Worm (Caenorhabditis elegans) whole organism, L4 larva: ENCODE results near the gene fsn-1.
A peak's percentile ranks its signal among the peaks of the same experiment; 100 is the strongest.

ENCODE experiments used
- F26F4.8 ChIP-seq: fragments of 200-800 bp; sonication (Bioruptor generic); conservative IDR thresholded peaks from 2 replicates; pipeline ENCODE4 v1.3.6; 2022; ENCODE audit warnings: missing genetic modification characterization, missing compliant biosample characterization
- F37D6.2 ChIP-seq: sonication (generic microtip); optimal IDR thresholded peaks from 2 replicates; lab custom pipeline; 2016; ENCODE audit warnings: mild to moderate bottlenecking, missing genetic modification characterization, missing compliant biosample characterization
- F44E2.7 ChIP-seq: fragments of 200-800 bp; sonication (Bioruptor generic); IDR thresholded peaks from 2 replicates; pipeline ENCODE4 v2.1.2; 2022; ENCODE audit warnings: missing genetic modification characterization, missing compliant biosample characterization
- F49E8.2 ChIP-seq: sonication (generic microtip); optimal IDR thresholded peaks from 2 replicates; lab custom pipeline; 2016; ENCODE audit warnings: missing compliant biosample characterization, mild to moderate bottlenecking, missing genetic modification characterization, borderline replicate concordance
- T20F7.1 ChIP-seq: fragments of 200-800 bp; sonication (Bioruptor generic); optimal IDR thresholded peaks from 2 replicates; lab custom pipeline; 2018; ENCODE audit warnings: mild to moderate bottlenecking, missing genetic modification characterization, missing compliant biosample characterization
- Y105C5A.15 ChIP-seq: fragments of 200-800 bp; sonication (Bioruptor generic); IDR thresholded peaks from 2 replicates; pipeline ENCODE4 v1.3.6; 2022; ENCODE audit warnings: missing genetic modification characterization, missing compliant biosample characterization
- Y48G9A.11 ChIP-seq: fragments of 200-800 bp; sonication (Bioruptor generic); IDR thresholded peaks from 2 replicates; pipeline ENCODE4 v1.3.6; 2022; ENCODE audit warnings: missing genetic modification reagents, missing genetic modification characterization, missing compliant biosample characterization
- Y5F2A.4 ChIP-seq: fragments of 200-800 bp; sonication (Bioruptor generic); optimal IDR thresholded peaks from 2 replicates; lab custom pipeline; 2018; ENCODE audit warnings: mild to moderate bottlenecking, missing genetic modification characterization, missing compliant biosample characterization
- ZK337.2 ChIP-seq: fragments of 200-800 bp; sonication (Bioruptor generic); IDR thresholded peaks from 2 replicates; pipeline ENCODE4 v1.3.6; 2022; ENCODE audit warnings: missing genetic modification reagents, missing genetic modification characterization, missing compliant biosample characterization
- ZK546.5 ChIP-seq, 2 experiments: sonication (generic microtip); optimal IDR thresholded peaks; 2 replicates each; lab custom pipeline; 2017; ENCODE audit warnings: missing biosample characterization in 2 of 2, missing genetic modification characterization in 2 of 2
- aly-2 ChIP-seq: sonication (generic microtip); optimal IDR thresholded peaks from 2 replicates; lab custom pipeline; 2018; ENCODE audit warnings: missing biosample characterization, missing genetic modification characterization
- ama-1 ChIP-seq: fragments of 150-350 bp; optimal IDR thresholded peaks from 2 replicates; lab custom pipeline; 2014; ENCODE audit warnings: inconsistent platforms, mixed read lengths
- ceh-62 ChIP-seq: sonication (generic microtip); optimal IDR thresholded peaks from 2 replicates; lab custom pipeline; 2017; ENCODE audit warnings: missing biosample characterization, missing genetic modification characterization
- ces-1 ChIP-seq: fragments of 150-350 bp; sonication (generic microtip); optimal IDR thresholded peaks from 4 replicates; lab custom pipeline; 2014; ENCODE audit warnings: missing biosample characterization, missing genetic modification reagents, missing genetic modification characterization
- daf-12 ChIP-seq: fragments of 150-350 bp; optimal IDR thresholded peaks from 2 replicates; lab custom pipeline; 2014; ENCODE audit warnings: missing biosample characterization, missing genetic modification reagents, missing genetic modification characterization
- daf-19 ChIP-seq: fragments of 200-800 bp; sonication (Bioruptor generic); conservative IDR thresholded peaks from 2 replicates; pipeline ENCODE4 v1.3.6; 2022; ENCODE audit warnings: missing genetic modification characterization, missing compliant biosample characterization
- daf-8 ChIP-seq: fragments of 200-800 bp; sonication (Bioruptor generic); IDR thresholded peaks from 2 replicates; pipeline ENCODE4 v1.3.6; 2022; ENCODE audit warnings: missing genetic modification characterization, missing compliant biosample characterization
- dmd-8 ChIP-seq: fragments of 200-800 bp; sonication (Bioruptor generic); IDR thresholded peaks from 2 replicates; pipeline ENCODE4 v1.3.6; 2022; ENCODE audit warnings: missing genetic modification characterization, missing compliant biosample characterization
- dpl-1 ChIP-seq: fragments of 150-350 bp; optimal IDR thresholded peaks from 2 replicates; lab custom pipeline; 2014; ENCODE audit warnings: missing biosample characterization, missing genetic modification reagents, missing genetic modification characterization
- duxl-1 ChIP-seq: sonication (generic microtip); optimal IDR thresholded peaks from 2 replicates; lab custom pipeline; 2016; ENCODE audit warnings: mild to moderate bottlenecking, missing genetic modification characterization, moderate library complexity, missing compliant biosample characterization; ENCODE audit not compliant: poor library complexity
- egl-27 ChIP-seq: sonication (generic microtip); optimal IDR thresholded peaks from 3 replicates; lab custom pipeline; 2017; ENCODE audit warnings: missing biosample characterization, missing genetic modification reagents, missing genetic modification characterization
- fkh-10 ChIP-seq: fragments of 150-350 bp; optimal IDR thresholded peaks from 2 replicates; lab custom pipeline; 2014; ENCODE audit warnings: missing biosample characterization, missing genetic modification reagents, missing genetic modification characterization
- fos-1 ChIP-seq: fragments of 150-350 bp; optimal IDR thresholded peaks from 2 replicates; lab custom pipeline; 2014; ENCODE audit warnings: missing biosample characterization, missing genetic modification characterization
- gei-8 ChIP-seq: fragments of 200-800 bp; sonication (Bioruptor generic); optimal IDR thresholded peaks from 2 replicates; lab custom pipeline; 2018; ENCODE audit warnings: mild to moderate bottlenecking, missing genetic modification characterization, missing compliant biosample characterization
- hmg-1.1 ChIP-seq: fragments of 200-800 bp; sonication (Bioruptor generic); IDR thresholded peaks from 2 replicates; pipeline ENCODE4 v1.3.6; 2022; ENCODE audit warnings: missing genetic modification reagents, missing genetic modification characterization, missing compliant biosample characterization
- lin-1 ChIP-seq: fragments of 200-800 bp; sonication (Bioruptor generic); IDR thresholded peaks from 2 replicates; pipeline ENCODE4 v1.3.6; 2022; ENCODE audit warnings: missing genetic modification reagents, missing genetic modification characterization, missing compliant biosample characterization
- lir-3 ChIP-seq: sonication (generic microtip); optimal IDR thresholded peaks from 2 replicates; lab custom pipeline; 2016; ENCODE audit warnings: mild to moderate bottlenecking, missing genetic modification characterization, missing compliant biosample characterization
- madf-9 ChIP-seq: fragments of 200-800 bp; sonication (Bioruptor generic); conservative IDR thresholded peaks from 2 replicates; pipeline ENCODE4 v1.3.6; 2022; ENCODE audit warnings: missing genetic modification reagents, missing genetic modification characterization, missing compliant biosample characterization
- mdt-29 ChIP-seq: fragments of 200-800 bp; sonication (Bioruptor generic); IDR thresholded peaks from 2 replicates; pipeline ENCODE4 v1.3.6; 2022; ENCODE audit warnings: missing genetic modification reagents, missing genetic modification characterization, missing compliant biosample characterization
- mep-1 ChIP-seq: fragments of 150-350 bp; sonication (generic microtip); optimal IDR thresholded peaks from 3 replicates; lab custom pipeline; 2014; ENCODE audit warnings: missing biosample characterization, missing genetic modification characterization
- mes-2 ChIP-seq: sonication (generic microtip); optimal IDR thresholded peaks from 2 replicates; lab custom pipeline; 2016; ENCODE audit warnings: missing genotype, mild to moderate bottlenecking, missing genetic modification characterization, missing compliant biosample characterization; ENCODE audit not compliant: poor library complexity, severe bottlenecking
- mxl-2 ChIP-seq: fragments of 200-800 bp; sonication (Bioruptor generic); conservative IDR thresholded peaks from 2 replicates; pipeline ENCODE4 v1.3.6; 2022; ENCODE audit warnings: missing genetic modification reagents, missing genetic modification characterization, missing compliant biosample characterization
- nhr-10 ChIP-seq: fragments of 150-350 bp; optimal IDR thresholded peaks from 2 replicates; lab custom pipeline; 2014; ENCODE audit warnings: missing biosample characterization, missing genetic modification characterization
- nhr-11 ChIP-seq: fragments of 150-350 bp; optimal IDR thresholded peaks from 2 replicates; lab custom pipeline; 2014; ENCODE audit warnings: missing biosample characterization, missing genetic modification characterization
- nhr-111 ChIP-seq: fragments of 200-800 bp; sonication (Bioruptor generic); optimal IDR thresholded peaks from 2 replicates; lab custom pipeline; 2018; ENCODE audit warnings: mild to moderate bottlenecking, missing genetic modification characterization, missing compliant biosample characterization
- nhr-237 ChIP-seq: sonication (generic microtip); optimal IDR thresholded peaks from 2 replicates; lab custom pipeline; 2017; ENCODE audit warnings: missing biosample characterization, missing genetic modification characterization
- nhr-25 ChIP-seq: sonication (generic microtip); optimal IDR thresholded peaks from 2 replicates; lab custom pipeline; 2017; ENCODE audit warnings: missing genetic modification characterization, mild to moderate bottlenecking, missing compliant biosample characterization, antibody characterized with exemption, moderate library complexity, borderline replicate concordance; ENCODE audit not compliant: insufficient read depth
- nhr-41 ChIP-seq: fragments of 200-800 bp; sonication (Bioruptor generic); IDR thresholded peaks from 2 replicates; pipeline ENCODE4 v1.3.6; 2022; ENCODE audit warnings: missing genetic modification reagents, missing genetic modification characterization, missing compliant biosample characterization
- nhr-76 ChIP-seq: fragments of 150-350 bp; optimal IDR thresholded peaks from 2 replicates; lab custom pipeline; 2014; ENCODE audit warnings: missing biosample characterization, missing genetic modification characterization
- pha-4 ChIP-seq, 2 experiments: fragments of 150-350 bp in 1 of 2; fragments of 200-800 bp in 1 of 2; sonication (Bioruptor generic) in 1 of 2; IDR thresholded peaks in 1 of 2; optimal IDR thresholded peaks in 1 of 2; 2 replicates each; pipeline versions ENCODE4 v1.3.6 to Lab custom; 2014 to 2022; ENCODE audit warnings: missing genetic modification characterization in 2 of 2, missing genetic modification reagents in 2 of 2, missing biosample characterization in 1 of 2, missing compliant biosample characterization in 1 of 2
- pqm-1 ChIP-seq: sonication (generic microtip); optimal IDR thresholded peaks from 2 replicates; lab custom pipeline; 2017; ENCODE audit warnings: missing biosample characterization, missing genetic modification characterization
- rbr-2 ChIP-seq: sonication (generic microtip); optimal IDR thresholded peaks from 2 replicates; lab custom pipeline; 2016; ENCODE audit warnings: missing genotype, missing genetic modification characterization, missing compliant biosample characterization
- saeg-2 ChIP-seq: fragments of 200-800 bp; sonication (Bioruptor generic); IDR thresholded peaks from 2 replicates; pipeline ENCODE4 v1.3.6; 2022; ENCODE audit warnings: missing genetic modification reagents, missing genetic modification characterization, missing compliant biosample characterization
- snpc-4 ChIP-seq: fragments of 150-350 bp; optimal IDR thresholded peaks from 2 replicates; lab custom pipeline; 2014; ENCODE audit warnings: missing biosample characterization, missing genetic modification characterization
- tag-97 ChIP-seq: fragments of 200-800 bp; sonication (Bioruptor generic); IDR thresholded peaks from 2 replicates; pipeline ENCODE4 v1.3.6; 2022; ENCODE audit warnings: missing genetic modification characterization, missing compliant biosample characterization
- unc-130 ChIP-seq: sonication (generic microtip); optimal IDR thresholded peaks from 2 replicates; lab custom pipeline; 2016; ENCODE audit warnings: missing genetic modification reagents, missing genetic modification characterization, missing compliant biosample characterization
- vab-7 ChIP-seq: fragments of 200-800 bp; sonication (Bioruptor generic); IDR thresholded peaks from 2 replicates; pipeline ENCODE4 v1.3.6; 2022; ENCODE audit warnings: missing genetic modification reagents, missing genetic modification characterization, missing compliant biosample characterization
- zfp-2 ChIP-seq: sonication (generic microtip); optimal IDR thresholded peaks from 2 replicates; lab custom pipeline; 2016; ENCODE audit warnings: mild to moderate bottlenecking, missing genetic modification characterization, missing compliant biosample characterization
- zfp-3 ChIP-seq: fragments of 200-800 bp; sonication (Bioruptor generic); conservative IDR thresholded peaks from 2 replicates; pipeline ENCODE4 v1.3.6; 2022; ENCODE audit warnings: missing genetic modification reagents, missing genetic modification characterization, missing compliant biosample characterization
- zip-2 ChIP-seq: fragments of 150-350 bp; optimal IDR thresholded peaks from 2 replicates; lab custom pipeline; 2014; ENCODE audit warnings: missing biosample characterization, missing genetic modification characterization
- ztf-7 ChIP-seq: fragments of 150-350 bp; optimal IDR thresholded peaks from 2 replicates; lab custom pipeline; 2014; ENCODE audit warnings: missing biosample characterization, missing genetic modification characterization

Gene fsn-1

DNA sequence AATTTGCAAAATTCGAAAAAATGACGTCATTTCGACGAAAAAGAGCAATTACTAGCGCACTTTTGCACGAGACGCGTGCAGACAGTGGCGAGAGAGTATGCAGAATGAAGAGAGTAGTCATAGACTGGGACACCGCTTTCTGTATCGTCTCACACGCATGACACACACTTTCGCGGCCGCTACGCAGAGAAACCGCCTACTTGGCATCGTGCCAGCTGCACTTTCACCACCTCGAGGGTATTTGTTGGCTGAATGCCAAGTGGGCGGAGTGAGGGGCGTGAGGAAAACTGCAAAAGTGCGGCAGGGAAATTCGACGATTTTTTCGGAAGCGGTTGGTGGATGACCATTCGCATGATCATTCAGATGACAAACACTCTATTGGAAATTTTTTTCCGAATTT, 37.4 kb upstream of the fsn-1 start (continued):
- TF ChIP-seq pha-4 (GFP tag; IDR thresholded peaks at IDR 0.05; lab: Robert Waterston, UW) (peak; percentile 98), pha-4 (tag; optimal IDR thresholded peaks at IDR 0.05; lab: Kevin White, UChicago) (peak; percentile 55), mdt-29 (peak; percentile 98), Y105C5A.15 (GFP tag; lab: Robert Waterston, UW) (no peak), lir-3 (tag; lab: Kevin White, UChicago) (peak; percentile 86), egl-27 (tag; lab: Kevin White, UChicago) (peak; percentile 62), ceh-62 (tag; lab: Kevin White, UChicago) (no peak), ZK546.5 (tag; optimal IDR thresholded peaks at IDR 0.05; lab: Kevin White, UChicago) (peak in 1 of 2 experiments; percentile 59), vab-7 (GFP tag; lab: Robert Waterston, UW) (peak; percentile 97), nhr-41 (GFP tag; lab: Robert Waterston, UW) (peak; percentile 99), nhr-111 (GFP tag; lab: Kevin White, UChicago) (peak; percentile 57), mxl-2 (GFP tag; lab: Robert Waterston, UW) (peak; percentile 88), madf-9 (GFP tag; lab: Robert Waterston, UW) (peak; percentile 97), daf-19 (peak; percentile 96), zfp-3 (peak; percentile 96), duxl-1 (peak; percentile 93), Y5F2A.4 (GFP tag; lab: Kevin White, UChicago) (peak; percentile 85), ama-1 (lab: Kevin White, UChicago) (peak; percentile 68), gei-8 (GFP tag; lab: Kevin White, UChicago) (peak; percentile 99), pqm-1 (tag; lab: Kevin White, UChicago) (peak; percentile 31), zfp-2 (tag; lab: Kevin White, UChicago) (peak; percentile 96), ztf-7 (tag; lab: Kevin White, UChicago) (peak; percentile 74), nhr-25 (peak; percentile 98), ZK337.2 (peak; percentile 81; the same call in 1 of the 2 replicates), ces-1 (GFP tag; lab: Kevin White, UChicago) (peak; percentile 70), hmg-1.1 (peak; percentile 98), zip-2 (peak; percentile 87), dpl-1 (GFP tag; lab: Kevin White, UChicago) (peak; percentile 93), nhr-237 (peak; percentile 77), dmd-8 (GFP tag; lab: Robert Waterston, UW) (peak; percentile 58; the same call in 1 of the 2 replicates), fkh-10 (GFP tag; lab: Kevin White, UChicago) (peak; percentile 99), rbr-2 (tag; lab: Kevin White, UChicago) (peak; percentile 99), unc-130 (GFP tag; lab: Kevin White, UChicago) (peak; percentile 79), daf-12 (tag; lab: Kevin White, UChicago) (no peak), nhr-10 (peak; percentile 96), F49E8.2 (no peak), F37D6.2 (peak; percentile 97), aly-2 (tag; lab: Kevin White, UChicago) (no peak), nhr-11 (tag; lab: Kevin White, UChicago) (peak; percentile 99), nhr-76 (tag; lab: Kevin White, UChicago) (peak; percentile 83), lin-1 (GFP tag; lab: Robert Waterston, UW) (peak; percentile 99), tag-97 (GFP tag; lab: Robert Waterston, UW) (no peak), mes-2 (tag; lab: Kevin White, UChicago) (peak; percentile 94), saeg-2 (peak; percentile 100), fos-1 (tag; lab: Kevin White, UChicago) (no peak), snpc-4 (tag; lab: Kevin White, UChicago) (peak; percentile 12), T20F7.1 (GFP tag; lab: Kevin White, UChicago) (peak; percentile 95), F44E2.7 (GFP tag; lab: Robert Waterston, UW) (peak; percentile 84; the same call in 1 of the 2 replicates), daf-8 (peak; percentile 94; the same call in 1 of the 2 replicates), F26F4.8 (GFP tag; lab: Robert Waterston, UW) (peak; percentile 75), mep-1 (tag; lab: Kevin White, UChicago) (peak; percentile 99), Y48G9A.11 (GFP tag; lab: Robert Waterston, UW) (peak; percentile 81)
